Worm (Caenorhabditis elegans): Measurements from ENCODE around the gene T06D8.2.

T06D8.2 gene

DNA sequence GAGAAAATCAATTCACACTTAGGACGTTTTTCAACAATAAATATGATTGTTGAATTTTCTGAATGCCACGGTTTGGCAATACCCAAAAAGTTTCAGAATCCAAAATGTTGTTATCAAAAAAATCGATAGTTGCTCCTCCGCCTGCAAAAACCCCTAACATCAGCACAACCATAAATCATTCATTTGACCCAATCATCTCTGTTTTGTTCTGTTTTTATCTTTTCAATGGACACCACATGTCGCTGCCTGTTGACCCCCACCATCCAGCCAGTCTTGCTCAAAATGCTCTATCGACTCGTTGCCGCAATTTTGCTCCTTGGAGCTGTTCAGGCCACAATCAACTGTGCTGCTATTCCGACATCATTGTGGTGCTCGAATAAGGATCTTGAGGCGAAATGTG, 38.5 kb upstream of the T06D8.2 start, which contains the start of gene F37H8.5:
TSS of gene F37H8.5 (plus strand) at position 181 of the 400 bp plus-strand sequence.
- TF ChIP-seq daf-16 (GFP tag; optimal IDR thresholded peaks at IDR 0.05): peak in 1 of 2 experiments; percentile 28
- no peak for TF ChIP-seq daf-16 (tag; optimal IDR thresholded peaks at IDR 0.05)
- no peak for TF ChIP-seq tag-97 (GFP tag; IDR thresholded peaks at IDR 0.05)
- no peak for TF ChIP-seq Y48G9A.11 (GFP tag; IDR thresholded peaks at IDR 0.05)
- TF ChIP-seq unc-62 (GFP tag; optimal IDR thresholded peaks at IDR 0.05 in 1 of 2): peak in 1 of 2 experiments; percentile 92
- no peak for TF ChIP-seq unc-62 (tag; optimal IDR thresholded peaks at IDR 0.05)

DNA sequence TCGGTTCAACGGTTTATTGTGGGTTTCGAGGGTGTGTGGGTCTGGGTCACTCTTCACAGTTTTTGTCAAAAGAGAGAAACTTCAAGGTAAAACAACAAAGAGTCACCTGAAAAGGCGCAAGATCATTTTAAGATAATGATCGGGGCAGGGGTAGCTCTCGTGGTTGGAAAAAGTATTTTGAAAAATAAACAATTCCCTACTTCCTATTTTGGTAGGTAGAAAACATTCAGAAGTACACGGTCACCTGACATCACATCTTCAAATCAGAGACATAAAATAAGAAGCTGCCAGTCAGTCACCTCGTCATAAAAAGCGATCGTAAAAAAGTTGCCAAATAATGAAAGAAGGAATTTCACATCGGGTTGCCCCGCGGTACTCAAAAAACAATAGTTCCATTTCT, 34.0 kb upstream of the T06D8.2 start:
- TF ChIP-seq duxl-1 (tag; optimal IDR thresholded peaks at IDR 0.05; ENCODE audit: poor library complexity) (no peak), lin-39 (tag; optimal IDR thresholded peaks at IDR 0.05) (no peak), madf-5 (GFP tag; IDR thresholded peaks at IDR 0.05) (no peak), mep-1 (tag; optimal IDR thresholded peaks at IDR 0.05) (no peak), attf-4 (tag; optimal IDR thresholded peaks at IDR 0.05) (no peak), sdz-12 (GFP tag; optimal IDR thresholded peaks at IDR 0.05) (no peak), nhr-42 (GFP tag; IDR thresholded peaks at IDR 0.05) (no peak), ama-1 (optimal IDR thresholded peaks at IDR 0.05) (no peak), dve-1 (tag; optimal IDR thresholded peaks at IDR 0.05; ENCODE audit: insufficient read depth) (no peak), daf-12 (tag; optimal IDR thresholded peaks at IDR 0.05) (no peak), mxl-3 (GFP tag; optimal IDR thresholded peaks at IDR 0.05) (no peak), arid-1 (GFP tag; conservative IDR thresholded peaks at IDR 0.05) (no peak), ZK337.2 (GFP tag; IDR thresholded peaks at IDR 0.05) (no peak), ceh-62 (tag; optimal IDR thresholded peaks at IDR 0.05) (no peak), T20F7.1 (GFP tag; optimal IDR thresholded peaks at IDR 0.05) (no peak), tag-97 (GFP tag; IDR thresholded peaks at IDR 0.05) (no peak), ceh-44 (GFP tag; IDR thresholded peaks at IDR 0.05) (no peak)

- no peak for TF ChIP-seq zfp-3 (GFP tag; conservative IDR thresholded peaks at IDR 0.05)
- no peak for TF ChIP-seq unc-130 (GFP tag; optimal IDR thresholded peaks at IDR 0.05)
- no peak for TF ChIP-seq ceh-62 (tag; optimal IDR thresholded peaks at IDR 0.05)
- TF ChIP-seq ZK337.2 (GFP tag; IDR thresholded peaks at IDR 0.05): no peak
- no peak for TF ChIP-seq aly-2 (tag; optimal IDR thresholded peaks at IDR 0.05)
- no peak for TF ChIP-seq lin-29 (GFP tag; IDR thresholded peaks at IDR 0.05)
- TF ChIP-seq set-16 (GFP tag; IDR thresholded peaks at IDR 0.05): no peak
- TF ChIP-seq hlh-30 (tag; optimal IDR thresholded peaks at IDR 0.05; ENCODE audit: insufficient read depth): peak; percentile 27
- no peak for TF ChIP-seq nhr-10 (tag; optimal IDR thresholded peaks at IDR 0.05)
- TF ChIP-seq nhr-41 (GFP tag; IDR thresholded peaks at IDR 0.05): no peak
- no peak for TF ChIP-seq cey-2 (tag; optimal IDR thresholded peaks at IDR 0.05; ENCODE audit: borderline replicate concordance, insufficient read depth)
- peak in 1 of 2 experiments; percentile 52 for TF ChIP-seq unc-62 (GFP tag; optimal IDR thresholded peaks at IDR 0.05 in 1 of 2)
- no peak for TF ChIP-seq unc-62 (tag; optimal IDR thresholded peaks at IDR 0.05)
Measured at ce11 chrII:11193523-11193922, 33.0 kb upstream of the T06D8.2 start.

- no peak for TF ChIP-seq lsy-2 (tag; optimal IDR thresholded peaks at IDR 0.05)
- peak; percentile 43 for TF ChIP-seq nhr-10 (tag; optimal IDR thresholded peaks at IDR 0.05)
- 0 out of 2 replicates have a peak, but pooled peaks have one; percentile 12 for TF ChIP-seq dmd-8 (GFP tag; IDR thresholded peaks at IDR 0.05)
- TF ChIP-seq ces-1 (GFP tag; optimal IDR thresholded peaks at IDR 0.05): no peak
- TF ChIP-seq F10B5.3 (tag; optimal IDR thresholded peaks at IDR 0.05): no peak
- no peak for TF ChIP-seq gei-8 (GFP tag; optimal IDR thresholded peaks at IDR 0.05)
- TF ChIP-seq dve-1 (tag; optimal IDR thresholded peaks at IDR 0.05; ENCODE audit: insufficient read depth): no peak
- TF ChIP-seq nhr-28 (tag; optimal IDR thresholded peaks at IDR 0.05): peak; percentile 11
- TF ChIP-seq aha-1 (tag): peak; percentile 84
- no peak for TF ChIP-seq zfp-2 (tag; optimal IDR thresholded peaks at IDR 0.05)
- TF ChIP-seq nhr-41 (GFP tag; IDR thresholded peaks at IDR 0.05): no peak
- TF ChIP-seq unc-62 (GFP tag; optimal IDR thresholded peaks at IDR 0.05 in 1 of 2): peak in 1 of 2 experiments; percentile 94
- no peak for TF ChIP-seq unc-62 (tag; optimal IDR thresholded peaks at IDR 0.05)
- TF ChIP-seq mes-2 (tag; optimal IDR thresholded peaks at IDR 0.05; ENCODE audit: poor library complexity, severe bottlenecking): peak; percentile 24
- peak; percentile 22 for TF ChIP-seq mxl-3 (GFP tag; optimal IDR thresholded peaks at IDR 0.05)
- no peak for TF ChIP-seq fos-1 (tag; optimal IDR thresholded peaks at IDR 0.05)
- TF ChIP-seq mdl-1 (tag; optimal IDR thresholded peaks at IDR 0.05): peak in 1 of 2 experiments; percentile 41
- no peak for TF ChIP-seq Y5F2A.4 (GFP tag; optimal IDR thresholded peaks at IDR 0.05)
- TF ChIP-seq nhr-76 (tag; optimal IDR thresholded peaks at IDR 0.05): no peak
- TF ChIP-seq set-16 (GFP tag; IDR thresholded peaks at IDR 0.05): peak; percentile 48; the same call in 1 of the 2 replicates
- no peak for TF ChIP-seq Y105C5A.15 (GFP tag; IDR thresholded peaks at IDR 0.05)
Measured at ce11 chrII:11200234-11200755, 26.2 kb upstream of the T06D8.2 start.
